Fruit fly (Drosophila melanogaster): ENCODE measurements around the gene Taf13.
A peak's percentile ranks its signal among the peaks of the same experiment; 100 is the strongest.

Gene Taf13

DNA sequence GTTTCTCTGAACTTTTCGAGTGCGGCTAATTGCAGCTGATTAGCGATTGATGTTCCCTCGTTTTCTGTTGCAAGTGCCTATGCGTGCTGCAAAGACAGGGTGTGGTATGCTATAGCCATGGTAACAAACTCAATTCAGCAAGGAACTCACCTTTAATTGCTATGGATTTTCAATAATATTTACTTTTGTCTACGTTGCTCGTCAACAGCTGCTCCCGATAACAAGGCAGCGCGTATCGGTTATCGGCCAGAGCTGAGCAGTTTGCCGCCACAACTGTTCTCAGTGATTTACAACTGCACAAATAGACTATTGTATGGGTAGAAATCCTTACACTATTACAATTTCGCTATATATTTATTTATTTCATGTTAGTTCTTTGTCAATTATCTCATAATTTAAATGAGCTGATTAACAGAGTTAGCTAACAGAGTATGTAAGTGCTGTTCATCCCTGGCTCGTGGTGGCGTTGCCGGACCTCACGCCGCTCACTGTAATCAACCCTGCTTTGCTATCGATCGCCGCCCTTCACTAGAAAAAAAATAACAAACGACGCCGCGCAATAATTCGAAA, 18.3 kb downstream of the Taf13 start, which contains the start of the genes pr and neb (continued):
- no peak for TF ChIP-seq CG6175 (GFP tag; IDR thresholded peaks at IDR 0.05)
- TF ChIP-seq HmgZ (tag; optimal IDR thresholded peaks at IDR 0.05), result peak; percentile 49
- TF ChIP-seq Ssrp (tag; optimal IDR thresholded peaks at IDR 0.05), result peak; percentile 37
- peak; percentile 48 for TF ChIP-seq YL-1 (GFP tag; optimal IDR thresholded peaks at IDR 0.05)
- TF ChIP-seq bsh (GFP tag; optimal IDR thresholded peaks at IDR 0.05), result peak in 1 of 2 experiments; percentile 49
- no peak; the same call in 1 of the 2 replicates for TF ChIP-seq ssp (GFP tag; IDR thresholded peaks at IDR 0.05)
- no peak for TF ChIP-seq CG7357 (GFP tag; IDR thresholded peaks at IDR 0.05)
- TF ChIP-seq CG8765 (GFP tag; IDR thresholded peaks at IDR 0.05), result no peak
- peak; percentile 67 for TF ChIP-seq CG12155 (GFP tag; optimal IDR thresholded peaks at IDR 0.05)
- no peak; the same call in 1 of the 2 replicates for TF ChIP-seq amos (GFP tag; IDR thresholded peaks at IDR 0.05; ENCODE audit: partially characterized antibody)
- TF ChIP-seq CG11085 (GFP tag; IDR thresholded peaks at IDR 0.05), result no peak
- TF ChIP-seq NC2α (GFP tag; optimal IDR thresholded peaks at IDR 0.05), result no peak
- TF ChIP-seq nau (GFP tag; optimal IDR thresholded peaks at IDR 0.05), result no peak
- TF ChIP-seq CG7839 (tag; optimal IDR thresholded peaks at IDR 0.05), result peak; percentile 71
- peak; percentile 40 for TF ChIP-seq CG8388 (GFP tag; optimal IDR thresholded peaks at IDR 0.05)
- peak; percentile 60 for TF ChIP-seq az2 (GFP tag; optimal IDR thresholded peaks at IDR 0.05)
- peak; percentile 64 for TF ChIP-seq CG9817 (tag; optimal IDR thresholded peaks at IDR 0.05)
- no peak for TF ChIP-seq HLHmδ (GFP tag; optimal IDR thresholded peaks at IDR 0.05)
- peak; percentile 57 for TF ChIP-seq CG4854 (GFP tag; optimal IDR thresholded peaks at IDR 0.05)
- TF ChIP-seq jumu (GFP tag; optimal IDR thresholded peaks at IDR 0.05), result peak; percentile 13
- TF ChIP-seq Aef1 (GFP tag; IDR thresholded peaks at IDR 0.05), result peak; percentile 73
- no peak for TF ChIP-seq CG10274 (GFP tag; optimal IDR thresholded peaks at IDR 0.05)
- TF ChIP-seq Hr51 (GFP tag; optimal IDR thresholded peaks at IDR 0.05), result peak; percentile 20 to 66
- peak; percentile 51 for TF ChIP-seq CG12942 (GFP tag; optimal IDR thresholded peaks at IDR 0.05)
- TF ChIP-seq CG6254 (GFP tag; optimal IDR thresholded peaks at IDR 0.05), result peak; percentile 33
- TF ChIP-seq Dbx (GFP tag; IDR thresholded peaks at IDR 0.05), result peak; percentile 77
- TF ChIP-seq CG17829 (tag; optimal IDR thresholded peaks at IDR 0.05), result peak; percentile 35
- TF ChIP-seq CG3995 (GFP tag; optimal IDR thresholded peaks at IDR 0.05), result peak; percentile 96
- peak; percentile 76 for TF ChIP-seq CG1603 (tag; optimal IDR thresholded peaks at IDR 0.05)
- no peak for TF ChIP-seq vfl (GFP tag; optimal IDR thresholded peaks at IDR 0.05)
- peak; percentile 62; the same call in 1 of the 3 replicates for TF ChIP-seq CG34224 (GFP tag; IDR thresholded peaks at IDR 0.05; ENCODE audit: partially characterized antibody)
- peak; percentile 62 for TF ChIP-seq zfh1 (GFP tag; IDR thresholded peaks at IDR 0.05)
- peak; percentile 67 for TF ChIP-seq Sox102F (GFP tag; optimal IDR thresholded peaks at IDR 0.05)
- no peak for TF ChIP-seq Blimp-1 (GFP tag; optimal IDR thresholded peaks at IDR 0.05)
- peak; percentile 23 for TF ChIP-seq pho (GFP tag; optimal IDR thresholded peaks at IDR 0.05)
- TF ChIP-seq Oaz (GFP tag; IDR thresholded peaks at IDR 0.05), result peak; percentile 33; the same call in 1 of the 2 replicates
- TF ChIP-seq CG15601 (tag; optimal IDR thresholded peaks at IDR 0.05), result peak; percentile 66
- no peak for TF ChIP-seq CG15696 (tag; optimal IDR thresholded peaks at IDR 0.05)
- TF ChIP-seq Awh (GFP tag; IDR thresholded peaks at IDR 0.05), result no peak
- TF ChIP-seq CG8290 (GFP tag; optimal IDR thresholded peaks at IDR 0.05), result peak; percentile 56
- TF ChIP-seq CG8290 (tag; optimal IDR thresholded peaks at IDR 0.05), result peak in 1 of 2 experiments; percentile 64
- peak; percentile 73; the same call in 1 of the 2 replicates for TF ChIP-seq CG17328 (GFP tag; IDR thresholded peaks at IDR 0.05)
- no peak for TF ChIP-seq Dfd (GFP tag; optimal IDR thresholded peaks at IDR 0.05)
- no peak for TF ChIP-seq sd (tag; optimal IDR thresholded peaks at IDR 0.05)
- TF ChIP-seq crol (GFP tag; IDR thresholded peaks at IDR 0.05), result no peak
- no peak for TF ChIP-seq CG31365 (tag; optimal IDR thresholded peaks at IDR 0.05)
- TF ChIP-seq pfk (GFP tag; optimal IDR thresholded peaks at IDR 0.05), result no peak
- TF ChIP-seq otp (GFP tag; IDR thresholded peaks at IDR 0.05), result peak; percentile 17; the same call in 1 of the 3 replicates
- TF ChIP-seq CG5953 (GFP tag; IDR thresholded peaks at IDR 0.05), result peak; percentile 58; the same call in 1 of the 2 replicates
- peak; percentile 18 for TF ChIP-seq CG1647 (GFP tag; optimal IDR thresholded peaks at IDR 0.05)
